Fruit fly (Drosophila melanogaster): Measurements from ENCODE around the gene ash2.

ash2 gene

dm6 chr3R:24626003-24626486, 23.9 kb upstream of the ash2 start (continued):
- TF ChIP-seq nom (GFP tag; optimal IDR thresholded peaks at IDR 0.05) (no peak), lilli (GFP tag; optimal IDR thresholded peaks at IDR 0.05) (peak; percentile 18), CG10147 (GFP tag; optimal IDR thresholded peaks at IDR 0.05) (no peak), en (GFP tag; optimal IDR thresholded peaks at IDR 0.05) (no peak), crc (GFP tag; optimal IDR thresholded peaks at IDR 0.05) (no peak), Xbp1 (GFP tag; optimal IDR thresholded peaks at IDR 0.05) (peak; percentile 38), pho (GFP tag; optimal IDR thresholded peaks at IDR 0.05) (peak; percentile 18), CG11398 (GFP tag; optimal IDR thresholded peaks at IDR 0.05) (no peak), insv (GFP tag; optimal IDR thresholded peaks at IDR 0.05) (no peak), abd-A (tag; optimal IDR thresholded peaks at IDR 0.05) (no peak), gce (GFP tag; IDR thresholded peaks at IDR 0.05) (no peak), CG11504 (tag; optimal IDR thresholded peaks at IDR 0.05) (no peak), ssp (GFP tag; IDR thresholded peaks at IDR 0.05) (no peak), CG4707 (GFP tag; optimal IDR thresholded peaks at IDR 0.05) (no peak), Hmr (GFP tag; optimal IDR thresholded peaks at IDR 0.05) (no peak), her (GFP tag; optimal IDR thresholded peaks at IDR 0.05) (peak; percentile 9), Hr39 (optimal IDR thresholded peaks at IDR 0.05) (no peak), grau (tag; optimal IDR thresholded peaks at IDR 0.05) (peak; percentile 43), gsb (GFP tag; IDR thresholded peaks at IDR 0.05) (0 out of 2 replicates have a peak, but pooled peaks have one; percentile 49), eve (GFP tag; optimal IDR thresholded peaks at IDR 0.05) (no peak), CG18476 (GFP tag; optimal IDR thresholded peaks at IDR 0.05) (no peak), nau (GFP tag; optimal IDR thresholded peaks at IDR 0.05) (no peak), CG7271 (tag; optimal IDR thresholded peaks at IDR 0.05) (no peak), h (optimal IDR thresholded peaks at IDR 0.05) (no peak), CG42726 (GFP tag; IDR thresholded peaks at IDR 0.05; ENCODE audit: partially characterized antibody) (no peak), CG7839 (tag; optimal IDR thresholded peaks at IDR 0.05) (no peak), PHDP (tag; optimal IDR thresholded peaks at IDR 0.05) (no peak), Fer1 (GFP tag; optimal IDR thresholded peaks at IDR 0.05) (peak; percentile 26), Vsx1 (GFP tag; optimal IDR thresholded peaks at IDR 0.05) (no peak), stc (GFP tag; IDR thresholded peaks at IDR 0.05) (peak; percentile 39; the same call in 1 of the 2 replicates), D19A (tag; optimal IDR thresholded peaks at IDR 0.05) (peak; percentile 95), NFAT (GFP tag; IDR thresholded peaks at IDR 0.05) (no peak), CG2199 (GFP tag; IDR thresholded peaks at IDR 0.05) (0 out of 3 replicates have a peak, but pooled peaks have one; percentile 48), corto (GFP tag; optimal IDR thresholded peaks at IDR 0.05) (no peak), CG17361 (GFP tag; IDR thresholded peaks at IDR 0.05) (no peak), ara (GFP tag; IDR thresholded peaks at IDR 0.05) (no peak), ewg (GFP tag; optimal IDR thresholded peaks at IDR 0.05) (no peak), CG9609 (GFP tag; optimal IDR thresholded peaks at IDR 0.05) (no peak), Fer2 (tag; optimal IDR thresholded peaks at IDR 0.05) (no peak), chn (GFP tag; optimal IDR thresholded peaks at IDR 0.05) (no peak), CG16863 (GFP tag; optimal IDR thresholded peaks at IDR 0.05) (no peak), CG14050 (GFP tag; IDR thresholded peaks at IDR 0.05) (no peak), sisA (GFP tag; IDR thresholded peaks at IDR 0.05) (no peak), Rx (GFP tag; IDR thresholded peaks at IDR 0.05) (no peak), z (GFP tag; IDR thresholded peaks at IDR 0.05) (no peak), slbo (GFP tag; IDR thresholded peaks at IDR 0.05) (peak; percentile 53), CG12219 (GFP tag; optimal IDR thresholded peaks at IDR 0.05) (no peak), p53 (GFP tag; optimal IDR thresholded peaks at IDR 0.05) (no peak), phol (tag; optimal IDR thresholded peaks at IDR 0.05) (peak; percentile 29), odd (GFP tag; optimal IDR thresholded peaks at IDR 0.05) (no peak), Dip2 (GFP tag; IDR thresholded peaks at IDR 0.05) (no peak), CG30431 (GFP tag; optimal IDR thresholded peaks at IDR 0.05) (no peak)
